Fruit fly (Drosophila melanogaster) whole organism, embryonic: Measurements from ENCODE around the gene xmas.
A peak's percentile ranks its signal among the peaks of the same experiment; 100 is the strongest.

Source experiments
- Atf-2 ChIP-seq: fragments of 200-800 bp; sonication (Bioruptor generic); optimal IDR thresholded peaks from 2 replicates; lab custom pipeline; 2016; ENCODE audit warnings: missing biosample characterization, missing genetic modification characterization
- B-H2 ChIP-seq: fragments of 200-800 bp; sonication (Bioruptor generic); optimal IDR thresholded peaks from 2 replicates; lab custom pipeline; 2018; ENCODE audit warnings: missing biosample characterization, mild to moderate bottlenecking, missing genetic modification characterization
- Blimp-1 ChIP-seq: fragments of 200-800 bp; sonication (Bioruptor generic); optimal IDR thresholded peaks from 3 replicates; lab custom pipeline; 2018; ENCODE audit warnings: missing biosample characterization, missing genetic modification characterization, mild to moderate bottlenecking, moderate library complexity, missing genetic modification reagents
- CG10654 ChIP-seq: fragments of 200-800 bp; sonication (Bioruptor generic); optimal IDR thresholded peaks from 2 replicates; lab custom pipeline; 2016; ENCODE audit warnings: missing biosample characterization, missing genetic modification characterization
- CG10979 ChIP-seq: fragments of 200-800 bp; sonication (Bioruptor generic); optimal IDR thresholded peaks from 2 replicates; lab custom pipeline; 2018; ENCODE audit warnings: missing biosample characterization, mild to moderate bottlenecking, missing genetic modification characterization, moderate library complexity
- CG11398 ChIP-seq: fragments of 200-800 bp; sonication (Bioruptor generic); optimal IDR thresholded peaks from 2 replicates; lab custom pipeline; 2016; ENCODE audit warnings: missing biosample characterization, missing genetic modification characterization
- CG11504 ChIP-seq: fragments of 200-800 bp; sonication (Bioruptor generic); optimal IDR thresholded peaks from 3 replicates; lab custom pipeline; 2019; ENCODE audit warnings: missing biosample characterization, mild to moderate bottlenecking, missing genetic modification characterization, moderate library complexity
- CG12104 ChIP-seq: fragments of 200-800 bp; sonication (Bioruptor generic); optimal IDR thresholded peaks from 3 replicates; lab custom pipeline; 2016; ENCODE audit warnings: missing biosample characterization, missing genetic modification characterization
- CG12155 ChIP-seq: fragments of 200-800 bp; sonication (Bioruptor generic); optimal IDR thresholded peaks from 3 replicates; lab custom pipeline; 2016; ENCODE audit warnings: missing biosample characterization, missing genetic modification characterization
- CG13894 ChIP-seq: fragments of 200-800 bp; sonication (Bioruptor generic); optimal IDR thresholded peaks from 3 replicates; lab custom pipeline; 2018; ENCODE audit warnings: missing biosample characterization, mild to moderate bottlenecking, missing genetic modification characterization, moderate library complexity
- CG15011 ChIP-seq: fragments of 200-800 bp; sonication (Bioruptor generic); optimal IDR thresholded peaks from 3 replicates; lab custom pipeline; 2018; ENCODE audit warnings: missing biosample characterization, mild to moderate bottlenecking, missing genetic modification characterization
- CG15269 ChIP-seq: fragments of 200-800 bp; sonication (Bioruptor generic); optimal IDR thresholded peaks from 2 replicates; lab custom pipeline; 2018; ENCODE audit warnings: missing biosample characterization, mild to moderate bottlenecking, missing genetic modification characterization, moderate library complexity
- CG17359 ChIP-seq: fragments of 200-800 bp; sonication (Bioruptor generic); optimal IDR thresholded peaks from 3 replicates; lab custom pipeline; 2018; ENCODE audit warnings: missing biosample characterization, mild to moderate bottlenecking, missing genetic modification characterization, moderate library complexity
- CG18262 ChIP-seq: fragments of 200-800 bp; optimal IDR thresholded peaks from 3 replicates; lab custom pipeline; 2019; ENCODE audit warnings: missing biosample characterization, mild to moderate bottlenecking, missing genetic modification characterization, moderate library complexity
- CG1832 ChIP-seq: fragments of 200-800 bp; sonication (Bioruptor generic); optimal IDR thresholded peaks from 2 replicates; lab custom pipeline; 2017; ENCODE audit warnings: missing biosample characterization, mild to moderate bottlenecking, missing genetic modification characterization, inconsistent platforms
- CG18476 ChIP-seq: fragments of 200-800 bp; sonication (Bioruptor generic); optimal IDR thresholded peaks from 2 replicates; lab custom pipeline; 2016; ENCODE audit warnings: missing biosample characterization, mild to moderate bottlenecking, missing genetic modification characterization
- CG3163 ChIP-seq: fragments of 200-800 bp; sonication (Bioruptor generic); optimal IDR thresholded peaks from 3 replicates; lab custom pipeline; 2016; ENCODE audit warnings: missing biosample characterization, missing genetic modification characterization
- CG4730 ChIP-seq: fragments of 200-800 bp; sonication (Bioruptor generic); IDR thresholded peaks from 2 replicates; pipeline ENCODE4 v1.3.6; 2022; ENCODE audit warnings: missing biosample characterization, missing genetic modification characterization
- CG6175 ChIP-seq: fragments of 200-800 bp; sonication (Bioruptor generic); IDR thresholded peaks from 3 replicates; pipeline ENCODE4 v1.3.6; 2022; ENCODE audit warnings: missing biosample characterization, missing genetic modification characterization
- CG7839 ChIP-seq: fragments of 200-800 bp; sonication (Bioruptor generic); optimal IDR thresholded peaks from 3 replicates; lab custom pipeline; 2018; ENCODE audit warnings: missing biosample characterization, mild to moderate bottlenecking, missing genetic modification characterization, moderate library complexity
- CG8388 ChIP-seq: fragments of 200-800 bp; sonication (Bioruptor generic); optimal IDR thresholded peaks from 2 replicates; lab custom pipeline; 2019; ENCODE audit warnings: missing biosample characterization, mild to moderate bottlenecking, missing genetic modification characterization, moderate library complexity
- Dp ChIP-seq: fragments of 200-800 bp; sonication (Bioruptor generic); optimal IDR thresholded peaks from 2 replicates; lab custom pipeline; 2018; ENCODE audit warnings: missing biosample characterization, mild to moderate bottlenecking, missing genetic modification characterization, moderate library complexity
- Gsc ChIP-seq: fragments of 200-800 bp; sonication (Bioruptor generic); IDR thresholded peaks from 2 replicates; pipeline ENCODE4 v1.3.6; 2022; ENCODE audit warnings: missing biosample characterization, missing genetic modification characterization
- H15 ChIP-seq: fragments of 200-800 bp; sonication (Bioruptor generic); IDR thresholded peaks from 3 replicates; pipeline ENCODE4 v1.3.6; 2022; ENCODE audit warnings: missing biosample characterization, missing genetic modification characterization
- Hr51 ChIP-seq, 2 experiments: fragments of 200-800 bp; sonication (Bioruptor generic); optimal IDR thresholded peaks; 2 replicates in 1 of 2; 3 replicates in 1 of 2; lab custom pipeline; 2016 to 2018; ENCODE audit warnings: missing biosample characterization in 2 of 2, missing genetic modification characterization in 2 of 2, mild to moderate bottlenecking in 1 of 2, moderate library complexity in 1 of 2
- Med ChIP-seq: fragments of 200-800 bp; sonication (Bioruptor generic); peaks from one replicate; lab custom pipeline; 2016; ENCODE audit warnings: missing biosample characterization, missing genetic modification characterization, mild to moderate bottlenecking, inconsistent platforms, moderate library complexity
- Ssrp ChIP-seq: fragments of 200-800 bp; sonication (Bioruptor generic); optimal IDR thresholded peaks from 2 replicates; lab custom pipeline; 2018; ENCODE audit warnings: missing biosample characterization, mild to moderate bottlenecking, missing genetic modification characterization, moderate library complexity
- Usf ChIP-seq: fragments of 200-800 bp; sonication (Bioruptor generic); optimal IDR thresholded peaks from 2 replicates; lab custom pipeline; 2017; ENCODE audit warnings: missing genotype, missing biosample characterization, missing genetic modification characterization
- Xrp1 ChIP-seq: fragments of 200-800 bp; sonication (Bioruptor generic); IDR thresholded peaks from 2 replicates; pipeline ENCODE4 v1.3.6; 2022; ENCODE audit warnings: missing biosample characterization, missing genetic modification characterization
- bbx ChIP-seq: fragments of 200-800 bp; sonication (Bioruptor generic); IDR thresholded peaks from 2 replicates; pipeline ENCODE4 v1.3.6; 2022; ENCODE audit warnings: missing biosample characterization, missing genetic modification characterization; ENCODE audit not compliant: partially characterized antibody
- chinmo ChIP-seq: fragments of 200-800 bp; sonication (Bioruptor generic); IDR thresholded peaks from 4 replicates; pipeline ENCODE4 v1.3.6; 2022; ENCODE audit warnings: missing biosample characterization, missing genetic modification characterization; ENCODE audit not compliant: partially characterized antibody
- dmrt99B ChIP-seq: fragments of 200-800 bp; sonication (Bioruptor generic); optimal IDR thresholded peaks from 2 replicates; lab custom pipeline; 2018; ENCODE audit warnings: missing biosample characterization, mild to moderate bottlenecking, missing genetic modification characterization, moderate library complexity
- gem ChIP-seq: fragments of 200-800 bp; sonication (Bioruptor generic); optimal IDR thresholded peaks from 2 replicates; lab custom pipeline; 2019; ENCODE audit warnings: missing biosample characterization, mild to moderate bottlenecking, missing genetic modification characterization, moderate library complexity
- grau ChIP-seq: fragments of 200-800 bp; optimal IDR thresholded peaks from 3 replicates; lab custom pipeline; 2019; ENCODE audit warnings: missing biosample characterization, mild to moderate bottlenecking, missing genetic modification characterization, moderate library complexity
- gt ChIP-seq: fragments of 200-800 bp; sonication (Bioruptor generic); IDR thresholded peaks from 2 replicates; pipeline ENCODE4 v1.3.6; 2022; ENCODE audit warnings: missing biosample characterization, missing genetic modification characterization
- insv ChIP-seq, 2 experiments: fragments of 200-800 bp; sonication (Bioruptor generic); optimal IDR thresholded peaks; 3 replicates each; lab custom pipeline; 2016 to 2018; ENCODE audit warnings: missing biosample characterization in 2 of 2, missing genetic modification characterization in 2 of 2
- lab ChIP-seq: fragments of 200-800 bp; sonication (Bioruptor generic); optimal IDR thresholded peaks from 3 replicates; lab custom pipeline; 2017; ENCODE audit warnings: missing biosample characterization, missing genetic modification characterization, mild to moderate bottlenecking, moderate library complexity, missing genetic modification reagents
- otp ChIP-seq: fragments of 200-800 bp; sonication (Bioruptor generic); IDR thresholded peaks from 3 replicates; pipeline ENCODE4, ENCODE4 v1.3.6; 2022; ENCODE audit warnings: missing biosample characterization, missing genetic modification characterization
- phol ChIP-seq: fragments of 200-800 bp; sonication (Bioruptor generic); optimal IDR thresholded peaks from 3 replicates; lab custom pipeline; 2018; ENCODE audit warnings: missing biosample characterization, mild to moderate bottlenecking, missing genetic modification characterization, moderate library complexity
- ro ChIP-seq: fragments of 200-800 bp; sonication (Bioruptor generic); IDR thresholded peaks from 2 replicates; pipeline ENCODE4 v1.3.6; 2022; ENCODE audit warnings: missing biosample characterization, missing genetic modification characterization
- sd ChIP-seq: fragments of 200-800 bp; sonication (Bioruptor generic); optimal IDR thresholded peaks from 3 replicates; lab custom pipeline; 2018; ENCODE audit warnings: missing biosample characterization, mild to moderate bottlenecking, missing genetic modification characterization, moderate library complexity
- unpg ChIP-seq: fragments of 200-800 bp; sonication (Bioruptor generic); optimal IDR thresholded peaks from 3 replicates; lab custom pipeline; 2018; ENCODE audit warnings: missing biosample characterization, mild to moderate bottlenecking, missing genetic modification characterization, moderate library complexity
- vnd ChIP-seq: fragments of 200-800 bp; sonication (Bioruptor generic); IDR thresholded peaks from 3 replicates; pipeline ENCODE4 v1.3.6; 2022; ENCODE audit warnings: missing biosample characterization, missing genetic modification characterization; ENCODE audit not compliant: partially characterized antibody
- vvl ChIP-seq: fragments of 200-800 bp; sonication (Bioruptor generic); IDR thresholded peaks from 2 replicates; pipeline ENCODE4 v1.3.6; 2022; ENCODE audit warnings: missing biosample characterization, missing genetic modification characterization
- wek ChIP-seq: fragments of 200-800 bp; sonication (Bioruptor generic); optimal IDR thresholded peaks from 3 replicates; lab custom pipeline; 2018; ENCODE audit warnings: missing biosample characterization, mild to moderate bottlenecking, missing genetic modification characterization, moderate library complexity
- zf30C ChIP-seq: fragments of 200-800 bp; sonication (Bioruptor generic); optimal IDR thresholded peaks from 3 replicates; lab custom pipeline; 2018; ENCODE audit warnings: missing biosample characterization, mild to moderate bottlenecking, missing genetic modification characterization

The xmas gene

dm6 chrX:17110556-17111177 lies 48.4 kb downstream of the xmas start:
- TF ChIP-seq Gsc = no peak
- no peak for TF ChIP-seq CG18476
- no peak for TF ChIP-seq CG15011 (GFP tag; lab: Kevin White, UChicago)
- peak; percentile 71 for TF ChIP-seq CG8388 (GFP tag; lab: Kevin White, UChicago)
- no peak for TF ChIP-seq CG6175 (GFP tag; lab: Robert Waterston, UW)

dm6 chrX:17109673-17110072 lies 49.4 kb downstream of the xmas start:
- no peak for TF ChIP-seq Dp
- 0 out of 4 replicates have a peak, but pooled peaks have one; percentile 46 for TF ChIP-seq chinmo (GFP tag; lab: Robert Waterston, UW)
- TF ChIP-seq CG13894 (tag; lab: Kevin White, UChicago) = peak; percentile 32
- TF ChIP-seq CG1832 (GFP tag; lab: Kevin White, UChicago) = no peak
- peak; percentile 54 for TF ChIP-seq Med (GFP tag; lab: Kevin White, UChicago)
- TF ChIP-seq sd = peak; percentile 26
- TF ChIP-seq lab (GFP tag; lab: Kevin White, UChicago) = peak; percentile 21
- TF ChIP-seq B-H2 (GFP tag; lab: Kevin White, UChicago) = peak; percentile 4

- TF ChIP-seq CG10979 (tag; lab: Kevin White, UChicago) (peak; percentile 1), gt (no peak), CG11398 (GFP tag; lab: Kevin White, UChicago) (no peak), CG12104 (GFP tag; lab: Kevin White, UChicago) (no peak), CG7839 (tag; lab: Kevin White, UChicago) (peak; percentile 6), Med (GFP tag; lab: Kevin White, UChicago) (peak; percentile 56), CG18262 (tag; lab: Kevin White, UChicago) (peak; percentile 10), otp (GFP tag; lab: Robert Waterston, UW) (no peak), CG10654 (GFP tag; lab: Kevin White, UChicago) (no peak), zf30C (GFP tag; lab: Kevin White, UChicago) (peak; percentile 22), CG12155 (GFP tag; lab: Kevin White, UChicago) (no peak), CG11504 (peak; percentile 11), bbx (GFP tag; lab: Robert Waterston, UW) (no peak), Usf (GFP tag; lab: Kevin White, UChicago) (no peak), Ssrp (tag; lab: Kevin White, UChicago) (peak; percentile 12), phol (tag; lab: Kevin White, UChicago) (peak; percentile 11), CG17359 (tag; lab: Kevin White, UChicago) (peak; percentile 5), dmrt99B (tag; lab: Kevin White, UChicago) (peak; percentile 11), CG15269 (tag; lab: Kevin White, UChicago) (peak; percentile 28), Blimp-1 (GFP tag; lab: Kevin White, UChicago) (no peak), Atf-2 (GFP tag; lab: Kevin White, UChicago) (no peak), insv (GFP tag; optimal IDR thresholded peaks at IDR 0.05; lab: Kevin White, UChicago) (peak in 1 of 2 experiments; percentile 82), ro (GFP tag; lab: Robert Waterston, UW) (no peak), vvl (no peak), CG4730 (GFP tag; lab: Robert Waterston, UW) (no peak), gem (peak; percentile 43), unpg (GFP tag; lab: Kevin White, UChicago) (peak; percentile 6), wek (GFP tag; lab: Kevin White, UChicago) (no peak), H15 (no peak), vnd (GFP tag; lab: Robert Waterston, UW) (no peak), grau (tag; lab: Kevin White, UChicago) (peak; percentile 21), CG3163 (GFP tag; lab: Kevin White, UChicago) (no peak), Hr51 (GFP tag; optimal IDR thresholded peaks at IDR 0.05; lab: Kevin White, UChicago) (peak in 1 of 2 experiments; percentile 11), Xrp1 (GFP tag; lab: Robert Waterston, UW) (0 out of 2 replicates have a peak, but pooled peaks have one; percentile 17)
- TF ChIP-seq, all 482 proteins: peak for 17
These were observed 51.1 kb downstream of the xmas start for dm6 chrX:17108000-17108399.
